Worm (Caenorhabditis elegans) whole organism, L3 larva: ENCODE results near the gene W09H1.4.

ENCODE experiments used
- R02D3.7 ChIP-seq: fragments of 150-350 bp; optimal IDR thresholded peaks from 2 replicates; lab custom pipeline; 2014; ENCODE audit warnings: missing biosample characterization, missing genetic modification characterization
- ZK546.5 ChIP-seq: sonication (generic microtip); optimal IDR thresholded peaks from 2 replicates; lab custom pipeline; 2017; ENCODE audit warnings: missing biosample characterization, missing genetic modification characterization
- aly-2 ChIP-seq: fragments of 150-350 bp; optimal IDR thresholded peaks from 2 replicates; lab custom pipeline; 2014; ENCODE audit warnings: missing biosample characterization, missing genetic modification characterization
- ama-1 ChIP-seq: fragments of 150-350 bp; optimal IDR thresholded peaks from 2 replicates; lab custom pipeline; 2018
- ceh-16 ChIP-seq: sonication (generic microtip); optimal IDR thresholded peaks from 2 replicates; lab custom pipeline; 2017; ENCODE audit warnings: missing biosample characterization, missing genetic modification characterization
- ceh-28 ChIP-seq: fragments of 150-350 bp; optimal IDR thresholded peaks from 2 replicates; lab custom pipeline; 2014; ENCODE audit warnings: missing biosample characterization, missing genetic modification reagents, missing genetic modification characterization
- ceh-9 ChIP-seq: sonication (generic microtip); optimal IDR thresholded peaks from 2 replicates; lab custom pipeline; 2018; ENCODE audit warnings: missing biosample characterization, missing genetic modification characterization
- daf-12 ChIP-seq: fragments of 150-350 bp; optimal IDR thresholded peaks from 2 replicates; lab custom pipeline; 2014; ENCODE audit warnings: missing biosample characterization, missing genetic modification reagents, missing genetic modification characterization
- egl-27 ChIP-seq: sonication (generic microtip); optimal IDR thresholded peaks from 4 replicates; lab custom pipeline; 2017; ENCODE audit warnings: missing biosample characterization, missing genetic modification reagents, missing genetic modification characterization
- egl-5 ChIP-seq: fragments of 150-350 bp; optimal IDR thresholded peaks from 2 replicates; lab custom pipeline; 2017; ENCODE audit warnings: missing biosample characterization, missing genetic modification reagents, missing genetic modification characterization, inconsistent platforms
- elt-1 ChIP-seq: fragments of 150-350 bp; optimal IDR thresholded peaks from 2 replicates; lab custom pipeline; 2014; ENCODE audit warnings: missing biosample characterization, missing genetic modification characterization
- elt-2 ChIP-seq: sonication (generic microtip); optimal IDR thresholded peaks from 2 replicates; lab custom pipeline; 2016; ENCODE audit warnings: missing genetic modification reagents, mild to moderate bottlenecking, missing genetic modification characterization, missing compliant biosample characterization
- elt-3 ChIP-seq, 3 experiments: fragments of 150-350 bp in 1 of 3; sonication (generic microtip) in 2 of 3; optimal IDR thresholded peaks; 2 replicates in 2 of 3; 4 replicates in 1 of 3; lab custom pipeline; 2014 to 2017; ENCODE audit warnings: missing biosample characterization in 3 of 3, missing genetic modification characterization in 3 of 3
- fos-1 ChIP-seq: fragments of 150-350 bp; optimal IDR thresholded peaks from 2 replicates; lab custom pipeline; 2014; ENCODE audit warnings: missing biosample characterization, missing genetic modification characterization
- hmg-11 ChIP-seq: sonication (generic microtip); optimal IDR thresholded peaks from 2 replicates; lab custom pipeline; 2016; ENCODE audit warnings: missing genetic modification characterization, missing compliant biosample characterization
- jun-1 ChIP-seq: fragments of 150-350 bp; optimal IDR thresholded peaks from 2 replicates; lab custom pipeline; 2014; ENCODE audit warnings: missing biosample characterization, missing genetic modification reagents, missing genetic modification characterization
- lin-15B ChIP-seq: fragments of 150-350 bp; optimal IDR thresholded peaks from 2 replicates; lab custom pipeline; 2014; ENCODE audit warnings: missing biosample characterization, missing genetic modification characterization
- lin-39 ChIP-seq: fragments of 150-350 bp; optimal IDR thresholded peaks from 2 replicates; lab custom pipeline; 2018; ENCODE audit warnings: missing biosample characterization, missing genetic modification reagents, missing genetic modification characterization
- lsy-12 ChIP-seq: sonication (generic microtip); optimal IDR thresholded peaks from 2 replicates; lab custom pipeline; 2016; ENCODE audit warnings: mild to moderate bottlenecking, missing genetic modification characterization, missing compliant biosample characterization
- mdl-1 ChIP-seq: fragments of 150-350 bp; optimal IDR thresholded peaks from 2 replicates; lab custom pipeline; 2014; ENCODE audit warnings: missing biosample characterization, missing genetic modification characterization
- mml-1 ChIP-seq: fragments of 150-350 bp; sonication (generic microtip); optimal IDR thresholded peaks from 3 replicates; lab custom pipeline; 2014; ENCODE audit warnings: missing biosample characterization, missing genetic modification characterization
- nhr-11 ChIP-seq: fragments of 150-350 bp; optimal IDR thresholded peaks from 2 replicates; lab custom pipeline; 2014; ENCODE audit warnings: missing biosample characterization, missing genetic modification characterization
- nhr-12 ChIP-seq: fragments of 150-350 bp; optimal IDR thresholded peaks from 2 replicates; lab custom pipeline; 2014; ENCODE audit warnings: missing biosample characterization, missing genetic modification characterization
- nhr-23 ChIP-seq: fragments of 150-350 bp; optimal IDR thresholded peaks from 2 replicates; lab custom pipeline; 2014; ENCODE audit warnings: missing biosample characterization, missing genetic modification reagents, missing genetic modification characterization
- nhr-237 ChIP-seq: fragments of 150-350 bp; optimal IDR thresholded peaks from 2 replicates; lab custom pipeline; 2014; ENCODE audit warnings: missing biosample characterization, missing genetic modification characterization
- nhr-25 ChIP-seq: sonication (generic microtip); optimal IDR thresholded peaks from 2 replicates; lab custom pipeline; 2017; ENCODE audit warnings: missing biosample characterization, missing genetic modification characterization
- nhr-28 ChIP-seq: fragments of 150-350 bp; optimal IDR thresholded peaks from 2 replicates; lab custom pipeline; 2014; ENCODE audit warnings: missing biosample characterization, missing genetic modification characterization
- nhr-43 ChIP-seq: sonication (generic microtip); optimal IDR thresholded peaks from 2 replicates; lab custom pipeline; 2016; ENCODE audit warnings: mild to moderate bottlenecking, missing genetic modification characterization, missing compliant biosample characterization; ENCODE audit not compliant: poor library complexity, severe bottlenecking
- nhr-67 ChIP-seq: fragments of 150-350 bp; optimal IDR thresholded peaks from 2 replicates; lab custom pipeline; 2014; ENCODE audit warnings: missing biosample characterization, missing genetic modification characterization
- nhr-76 ChIP-seq: fragments of 150-350 bp; sonication (generic microtip); optimal IDR thresholded peaks from 5 replicates; lab custom pipeline; 2014; ENCODE audit warnings: missing biosample characterization, missing genetic modification characterization
- nhr-77 ChIP-seq: fragments of 150-350 bp; optimal IDR thresholded peaks from 2 replicates; lab custom pipeline; 2014; ENCODE audit warnings: missing biosample characterization, missing genetic modification characterization
- pha-4 ChIP-seq: fragments of 150-350 bp; optimal IDR thresholded peaks from 2 replicates; lab custom pipeline; 2014; ENCODE audit warnings: missing biosample characterization, missing genetic modification reagents, missing genetic modification characterization
- pqm-1 ChIP-seq: fragments of 150-350 bp; optimal IDR thresholded peaks from 2 replicates; lab custom pipeline; 2017; ENCODE audit warnings: missing biosample characterization, missing genetic modification characterization, inconsistent platforms
- sea-2 ChIP-seq: fragments of 150-350 bp; sonication (generic microtip); optimal IDR thresholded peaks from 4 replicates; lab custom pipeline; 2014; ENCODE audit warnings: missing biosample characterization, missing genetic modification reagents, missing genetic modification characterization
- skn-1 ChIP-seq: fragments of 150-350 bp; optimal IDR thresholded peaks from 2 replicates; lab custom pipeline; 2014; ENCODE audit warnings: missing biosample characterization, missing genetic modification characterization
- snpc-4 ChIP-seq: fragments of 150-350 bp; optimal IDR thresholded peaks from 2 replicates; lab custom pipeline; 2014; ENCODE audit warnings: missing biosample characterization, missing genetic modification characterization
- tbx-2 ChIP-seq: sonication (generic microtip); optimal IDR thresholded peaks from 2 replicates; lab custom pipeline; 2016; ENCODE audit warnings: mild to moderate bottlenecking, missing genetic modification characterization, missing compliant biosample characterization
- unc-39 ChIP-seq: sonication (generic microtip); optimal IDR thresholded peaks from 4 replicates; lab custom pipeline; 2017; ENCODE audit warnings: missing biosample characterization, missing genetic modification characterization
- unc-62 ChIP-seq: fragments of 150-350 bp; sonication (generic microtip); optimal IDR thresholded peaks from 4 replicates; lab custom pipeline; 2014; ENCODE audit warnings: missing biosample characterization, missing genetic modification reagents, missing genetic modification characterization
- zag-1 ChIP-seq: fragments of 150-350 bp; optimal IDR thresholded peaks from 2 replicates; lab custom pipeline; 2014; ENCODE audit warnings: missing biosample characterization, missing genetic modification characterization
- ztf-11 ChIP-seq: fragments of 150-350 bp; optimal IDR thresholded peaks from 2 replicates; lab custom pipeline; 2014; ENCODE audit warnings: missing biosample characterization, missing genetic modification characterization
- ztf-4 ChIP-seq: fragments of 150-350 bp; optimal IDR thresholded peaks from 2 replicates; lab custom pipeline; 2014; ENCODE audit warnings: missing biosample characterization, missing genetic modification characterization

The W09H1.4 gene

DNA sequence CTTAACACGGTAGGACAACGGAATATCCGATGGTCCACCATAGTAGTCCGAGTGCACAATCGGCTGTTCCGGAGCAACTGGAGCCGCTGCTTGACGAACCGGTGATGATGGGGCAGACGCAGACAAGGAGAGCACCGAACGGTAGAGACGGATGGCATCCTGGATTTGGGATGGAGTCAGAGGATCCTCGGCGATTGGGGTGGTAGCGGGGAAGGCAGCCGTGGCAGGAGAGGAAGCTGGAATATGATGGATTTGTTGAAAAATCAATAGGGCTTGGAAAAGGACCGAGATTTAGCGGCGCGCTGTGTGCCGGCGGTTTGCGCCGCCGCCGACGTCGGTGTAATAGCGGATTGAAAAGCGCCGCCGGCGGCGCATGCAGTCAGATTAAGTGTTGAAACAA, 30.9 kb upstream of the W09H1.4 start:
- no peak for TF ChIP-seq nhr-67 (tag; lab: Kevin White, UChicago)
- TF ChIP-seq hmg-11 (tag; lab: Kevin White, UChicago), result no peak
- TF ChIP-seq nhr-25 (tag; lab: Kevin White, UChicago), result no peak
- no peak for TF ChIP-seq jun-1 (tag; lab: Kevin White, UChicago)
- TF ChIP-seq nhr-43 (tag; lab: Kevin White, UChicago), result no peak
- no peak for TF ChIP-seq zag-1 (tag; lab: Kevin White, UChicago)
- TF ChIP-seq pha-4 (tag; lab: Kevin White, UChicago), result no peak
- no peak for TF ChIP-seq lin-15B (tag; lab: Kevin White, UChicago)
- TF ChIP-seq, all 47 proteins: peak for 0

DNA sequence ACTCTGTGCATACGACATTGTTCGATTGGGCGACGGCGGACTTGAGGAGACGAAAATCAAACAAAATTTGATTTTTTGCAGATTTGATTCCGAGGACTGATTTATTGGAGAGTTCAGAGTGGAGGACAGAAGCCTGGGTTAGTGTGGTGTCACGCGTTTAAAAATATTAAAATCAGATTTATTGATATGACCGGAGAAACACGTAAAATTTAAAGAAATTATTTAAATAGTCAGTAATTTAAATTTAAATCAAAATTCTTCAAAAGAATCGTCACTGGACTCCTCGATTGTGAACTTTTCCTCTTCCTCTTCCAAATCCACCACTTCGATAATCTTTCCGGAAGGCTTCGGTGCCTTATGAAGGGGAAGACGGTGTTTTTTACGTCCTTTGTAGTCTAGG, 30.0 kb upstream of the W09H1.4 start, which contains the start of gene spe-18:
Gene spe-18 (minus strand): TSS at position 101 of the 400 bp plus-strand sequence.
- no peak for TF ChIP-seq nhr-76
- no peak for TF ChIP-seq R02D3.7 (tag; lab: Kevin White, UChicago)
- no peak for TF ChIP-seq daf-12
- TF ChIP-seq nhr-237 (tag; lab: Kevin White, UChicago), result no peak
- TF ChIP-seq nhr-77 (tag; lab: Kevin White, UChicago), result no peak
- no peak for TF ChIP-seq jun-1 (tag; lab: Kevin White, UChicago)
- no peak for TF ChIP-seq nhr-43 (tag; lab: Kevin White, UChicago)
- TF ChIP-seq skn-1 (tag; lab: Kevin White, UChicago), result no peak
- TF ChIP-seq elt-3 (tag; optimal IDR thresholded peaks at IDR 0.05; lab: Kevin White, UChicago), result no peak
- TF ChIP-seq nhr-28 (tag; lab: Kevin White, UChicago), result no peak
- TF ChIP-seq ceh-28, result no peak
- no peak for TF ChIP-seq hmg-11 (tag; lab: Kevin White, UChicago)
- no peak for TF ChIP-seq unc-62
- TF ChIP-seq ZK546.5 (tag; lab: Kevin White, UChicago), result no peak
- no peak for TF ChIP-seq mdl-1
- no peak for TF ChIP-seq lsy-12
- no peak for TF ChIP-seq ztf-4
- TF ChIP-seq pqm-1 (tag; lab: Kevin White, UChicago), result no peak
- TF ChIP-seq egl-27, result no peak
- TF ChIP-seq, all 47 proteins: peak for 0

DNA sequence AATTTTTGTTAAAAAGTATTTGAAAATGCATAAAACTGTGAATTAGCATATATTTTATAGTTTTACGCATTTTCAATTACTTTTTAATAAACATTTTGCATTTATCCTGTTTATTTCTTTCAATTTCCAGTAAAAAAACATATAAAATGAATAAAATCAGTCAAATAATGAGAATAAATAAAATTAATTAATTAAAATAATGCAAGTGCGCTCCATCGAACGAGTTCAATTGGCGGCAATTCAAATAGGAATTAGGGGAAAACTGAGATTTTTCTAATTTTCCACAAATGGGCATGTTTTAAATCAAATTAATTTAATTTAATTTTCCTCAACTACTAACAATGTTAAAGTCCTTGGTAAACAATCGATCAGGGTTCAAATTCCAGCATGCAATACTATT, 27.3 kb upstream of the W09H1.4 start:
- TF ChIP-seq pqm-1 (tag; lab: Kevin White, UChicago) (no peak), unc-62 (no peak), nhr-237 (tag; lab: Kevin White, UChicago) (no peak), R02D3.7 (tag; lab: Kevin White, UChicago) (no peak), nhr-43 (tag; lab: Kevin White, UChicago) (no peak), lin-39 (no peak), zag-1 (tag; lab: Kevin White, UChicago) (no peak), hmg-11 (tag; lab: Kevin White, UChicago) (no peak), mml-1 (tag; lab: Kevin White, UChicago) (no peak), nhr-76 (no peak), nhr-23 (tag; lab: Kevin White, UChicago) (no peak), lin-15B (tag; lab: Kevin White, UChicago) (no peak), pha-4 (tag; lab: Kevin White, UChicago) (no peak), nhr-11 (tag; lab: Kevin White, UChicago) (no peak), lsy-12 (no peak)
- TF ChIP-seq, all 47 proteins: peak for 0

DNA sequence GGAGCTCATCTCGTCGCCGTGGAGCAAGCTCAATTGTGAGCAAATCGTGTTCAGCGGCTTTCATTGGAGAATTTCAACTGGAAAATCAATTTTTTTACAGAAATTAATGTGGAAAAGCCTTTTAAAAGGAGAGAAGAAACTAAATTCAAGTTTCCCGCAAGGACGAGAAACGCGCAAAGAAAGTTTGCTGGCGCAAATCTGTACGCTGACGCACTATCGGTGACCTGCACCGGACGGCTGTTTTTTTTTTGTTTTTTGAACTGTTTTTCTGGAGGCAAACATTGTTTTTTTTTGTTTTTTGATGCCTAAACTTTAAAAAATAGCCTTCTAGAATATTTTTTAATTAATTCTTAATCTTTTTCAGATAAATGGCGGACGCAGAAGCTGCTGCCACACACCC, 26.4 kb upstream of the W09H1.4 start, which contains the start of the genes hpr-17 and F32A11.1:
Gene hpr-17 (minus strand): TSS at position 77 of the 400 bp plus-strand sequence.
Gene F32A11.1 (plus strand): TSS at position 359 of the 400 bp plus-strand sequence.
- no peak for TF ChIP-seq unc-62
- peak; percentile 64 for TF ChIP-seq skn-1 (tag; lab: Kevin White, UChicago)
- peak; percentile 39 for TF ChIP-seq ceh-28
- no peak for TF ChIP-seq nhr-77 (tag; lab: Kevin White, UChicago)
- TF ChIP-seq fos-1 (tag; lab: Kevin White, UChicago), result no peak
- TF ChIP-seq jun-1 (tag; lab: Kevin White, UChicago), result peak; percentile 13
- TF ChIP-seq nhr-237 (tag; lab: Kevin White, UChicago), result no peak
- peak; percentile 94 for TF ChIP-seq lin-15B (tag; lab: Kevin White, UChicago)
- TF ChIP-seq nhr-43 (tag; lab: Kevin White, UChicago), result peak; percentile 80
- TF ChIP-seq unc-39 (tag; lab: Kevin White, UChicago), result no peak
- no peak for TF ChIP-seq mdl-1
- TF ChIP-seq ceh-9, result no peak
- TF ChIP-seq nhr-28 (tag; lab: Kevin White, UChicago), result no peak
- TF ChIP-seq nhr-76, result no peak
- TF ChIP-seq egl-27, result no peak
- TF ChIP-seq aly-2 (tag; lab: Kevin White, UChicago), result no peak
- TF ChIP-seq ztf-4, result no peak
- TF ChIP-seq lin-39, result peak; percentile 67
- TF ChIP-seq tbx-2, result peak; percentile 51
- TF ChIP-seq elt-1 (tag; lab: Kevin White, UChicago), result no peak
- no peak for TF ChIP-seq sea-2
- TF ChIP-seq egl-5 (tag; lab: Kevin White, UChicago), result peak; percentile 14
- TF ChIP-seq hmg-11 (tag; lab: Kevin White, UChicago), result peak; percentile 31
- TF ChIP-seq nhr-12 (tag; lab: Kevin White, UChicago), result no peak
- TF ChIP-seq pha-4 (tag; lab: Kevin White, UChicago), result peak; percentile 92
- no peak for TF ChIP-seq elt-3 (tag; optimal IDR thresholded peaks at IDR 0.05; lab: Kevin White, UChicago)
- TF ChIP-seq ZK546.5 (tag; lab: Kevin White, UChicago), result no peak
- TF ChIP-seq ceh-16 (tag; lab: Kevin White, UChicago), result no peak
- no peak for TF ChIP-seq daf-12
- TF ChIP-seq elt-2 (tag; lab: Kevin White, UChicago), result peak; percentile 49
- TF ChIP-seq snpc-4 (tag; lab: Kevin White, UChicago), result peak; percentile 87
- TF ChIP-seq ztf-11, result no peak
- no peak for TF ChIP-seq nhr-11 (tag; lab: Kevin White, UChicago)
- TF ChIP-seq lsy-12, result peak; percentile 67
- no peak for TF ChIP-seq nhr-67 (tag; lab: Kevin White, UChicago)
- TF ChIP-seq R02D3.7 (tag; lab: Kevin White, UChicago), result peak; percentile 64
- TF ChIP-seq nhr-25 (tag; lab: Kevin White, UChicago), result peak; percentile 67
- TF ChIP-seq ama-1 (lab: Kevin White, UChicago), result no peak
